Worm (Caenorhabditis elegans): ENCODE measurements around the gene cest-2.3.

The cest-2.3 gene

DNA sequence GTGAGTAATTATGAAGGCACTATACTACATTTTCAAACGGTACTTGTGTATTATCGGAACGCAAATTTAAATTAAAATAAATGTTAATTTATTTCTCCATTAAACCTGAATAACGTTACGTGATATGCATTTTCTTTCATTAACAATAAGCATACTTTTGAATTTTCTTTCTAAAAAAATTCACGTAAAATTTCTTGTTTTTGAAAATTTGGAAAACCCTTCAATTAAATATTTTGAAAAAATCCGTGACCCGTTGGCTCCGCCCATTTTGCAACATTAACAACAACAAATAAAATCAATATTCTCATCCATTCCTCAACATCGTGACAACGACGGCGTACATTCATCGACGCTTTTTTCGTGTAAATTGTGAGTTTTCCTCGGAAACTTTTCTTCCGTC lies 36.6 kb downstream of the cest-2.3 start, which contains the start of gene acs-10:
Gene acs-10, plus strand, starts transcription at position 301 of the 400 bp plus-strand sequence.
- no peak for TF ChIP-seq ceh-16 (tag; optimal IDR thresholded peaks at IDR 0.05)

DNA sequence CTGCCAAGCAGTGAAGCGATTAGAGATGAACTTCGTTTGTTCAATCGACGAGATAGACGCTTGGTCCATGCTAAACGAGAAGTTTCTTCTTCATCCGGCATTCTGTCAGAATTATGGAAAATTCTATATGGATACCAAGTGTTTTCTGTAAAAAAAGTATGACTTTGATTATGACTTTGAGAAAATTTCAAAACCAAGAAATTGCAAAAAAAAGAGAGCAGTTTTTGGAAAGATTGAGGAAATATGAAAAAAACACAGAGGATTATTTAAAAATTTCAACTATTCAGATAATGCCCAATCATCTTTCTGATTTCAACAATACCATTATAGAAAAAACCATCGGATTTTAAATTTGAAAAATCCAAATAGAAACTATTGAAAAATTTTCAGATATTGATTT lies 37.5 kb downstream of the cest-2.3 start, which contains the start of gene par-1:
Gene par-1, minus strand, starts transcription at position 101 of the 400 bp plus-strand sequence.
- TF ChIP-seq sma-3 (GFP tag; optimal IDR thresholded peaks at IDR 0.05), result no peak
- TF ChIP-seq unc-62 (GFP tag; optimal IDR thresholded peaks at IDR 0.05), result no peak
- TF ChIP-seq zag-1 (tag; optimal IDR thresholded peaks at IDR 0.05), result no peak
- no peak for TF ChIP-seq nhr-6 (tag; optimal IDR thresholded peaks at IDR 0.05)
- TF ChIP-seq nhr-10 (tag; optimal IDR thresholded peaks at IDR 0.05), result no peak
- TF ChIP-seq alr-1 (tag; optimal IDR thresholded peaks at IDR 0.05), result no peak
- TF ChIP-seq aly-2 (tag; optimal IDR thresholded peaks at IDR 0.05), result no peak
- no peak for TF ChIP-seq ama-1 (optimal IDR thresholded peaks at IDR 0.05)
- no peak for TF ChIP-seq blmp-1 (tag; optimal IDR thresholded peaks at IDR 0.05; ENCODE audit: insufficient read depth)

DNA sequence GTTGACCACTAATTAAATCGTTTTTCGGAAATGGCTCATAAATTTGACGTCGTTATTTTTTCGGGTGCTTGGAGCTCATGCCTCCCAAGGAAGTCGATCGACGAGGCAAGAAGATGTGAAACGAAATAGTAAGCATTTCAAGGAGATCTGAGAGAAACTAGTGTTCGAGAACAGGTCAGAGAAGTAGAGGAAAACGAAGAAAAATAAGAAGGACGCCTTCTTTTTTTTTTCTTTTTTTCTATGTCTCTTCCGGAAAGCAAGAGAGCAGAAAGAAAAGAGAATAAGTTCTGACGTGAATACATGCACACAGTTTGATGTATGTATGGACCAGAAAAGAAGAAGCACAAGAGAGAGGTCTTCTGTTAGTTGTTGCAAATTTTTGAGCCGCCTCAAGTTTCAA lies 39.1 kb downstream of the cest-2.3 start:
- TF ChIP-seq crh-2 (tag; optimal IDR thresholded peaks at IDR 0.05) (no peak), Y55F3AM.14 (GFP tag; optimal IDR thresholded peaks at IDR 0.05) (peak; percentile 30), sma-9 (GFP tag; optimal IDR thresholded peaks at IDR 0.05) (peak; percentile 72), sma-9 (tag; optimal IDR thresholded peaks at IDR 0.05) (no peak), aly-2 (tag; optimal IDR thresholded peaks at IDR 0.05) (no peak), elt-1 (tag; optimal IDR thresholded peaks at IDR 0.05) (no peak), nhr-129 (tag; optimal IDR thresholded peaks at IDR 0.05) (peak; percentile 39), blmp-1 (tag; optimal IDR thresholded peaks at IDR 0.05; ENCODE audit: insufficient read depth) (no peak), nhr-10 (tag; optimal IDR thresholded peaks at IDR 0.05) (no peak), fos-1 (tag; optimal IDR thresholded peaks at IDR 0.05) (no peak), nhr-23 (tag; optimal IDR thresholded peaks at IDR 0.05) (no peak), zag-1 (tag; optimal IDR thresholded peaks at IDR 0.05) (no peak), lsy-2 (tag; optimal IDR thresholded peaks at IDR 0.05) (peak; percentile 8 to 67), mdl-1 (tag; optimal IDR thresholded peaks at IDR 0.05) (peak in 1 of 2 experiments; percentile 9), ztf-11 (tag; optimal IDR thresholded peaks at IDR 0.05) (no peak), nhr-6 (tag; optimal IDR thresholded peaks at IDR 0.05) (no peak), ceh-82 (tag; optimal IDR thresholded peaks at IDR 0.05) (no peak), F13H6.1 (tag; optimal IDR thresholded peaks at IDR 0.05) (peak; percentile 40), elt-3 (tag; optimal IDR thresholded peaks at IDR 0.05) (no peak), nhr-11 (tag; optimal IDR thresholded peaks at IDR 0.05) (no peak), mab-5 (tag; optimal IDR thresholded peaks at IDR 0.05) (peak; percentile 66), unc-55 (GFP tag; optimal IDR thresholded peaks at IDR 0.05) (peak; percentile 81), lin-13 (GFP tag; optimal IDR thresholded peaks at IDR 0.05) (no peak), mbf-1 (tag; optimal IDR thresholded peaks at IDR 0.05) (no peak), dmd-4 (tag; optimal IDR thresholded peaks at IDR 0.05) (no peak), nhr-25 (tag; optimal IDR thresholded peaks at IDR 0.05) (no peak), nhr-21 (tag; optimal IDR thresholded peaks at IDR 0.05) (no peak), ZK546.5 (tag; optimal IDR thresholded peaks at IDR 0.05) (no peak), nhr-12 (tag; optimal IDR thresholded peaks at IDR 0.05) (no peak), C34F6.9 (tag; optimal IDR thresholded peaks at IDR 0.05) (peak; percentile 82), ztf-4 (tag; optimal IDR thresholded peaks at IDR 0.05) (no peak), nhr-237 (tag; optimal IDR thresholded peaks at IDR 0.05) (peak; percentile 20)

DNA sequence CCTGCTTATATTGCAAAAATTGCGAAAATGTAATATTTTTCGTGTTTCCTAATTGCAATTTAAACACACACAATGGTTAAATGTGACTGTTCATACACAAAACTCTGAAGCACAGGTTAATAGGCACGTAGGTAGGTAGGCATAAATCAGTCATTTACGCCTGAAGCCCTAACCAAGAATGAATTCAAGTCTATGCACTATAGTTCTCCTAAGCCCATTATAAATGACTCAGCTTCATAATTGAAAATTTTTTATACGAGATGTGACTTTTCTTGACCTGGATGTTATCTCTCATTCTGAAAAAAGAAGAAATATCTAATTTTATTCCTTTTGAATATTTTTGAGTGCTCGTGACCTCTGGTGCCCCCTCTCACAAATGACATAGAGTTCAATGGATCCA lies 40.9 kb downstream of the cest-2.3 start:
- TF ChIP-seq ztf-1 (GFP tag; conservative IDR thresholded peaks at IDR 0.05), result no peak
- TF ChIP-seq unc-55 (GFP tag; optimal IDR thresholded peaks at IDR 0.05), result no peak
- TF ChIP-seq ceh-82 (tag; optimal IDR thresholded peaks at IDR 0.05), result no peak
- no peak for TF ChIP-seq blmp-1 (tag; optimal IDR thresholded peaks at IDR 0.05; ENCODE audit: insufficient read depth)
- no peak for TF ChIP-seq mbf-1 (tag; optimal IDR thresholded peaks at IDR 0.05)
- no peak for TF ChIP-seq dmd-4 (tag; optimal IDR thresholded peaks at IDR 0.05)
- TF ChIP-seq elt-3 (tag; optimal IDR thresholded peaks at IDR 0.05), result no peak
- TF ChIP-seq lsy-2 (tag; optimal IDR thresholded peaks at IDR 0.05), result no peak
- no peak for TF ChIP-seq R02D3.7 (tag; optimal IDR thresholded peaks at IDR 0.05)
- TF ChIP-seq nhr-12 (tag; optimal IDR thresholded peaks at IDR 0.05), result no peak
- TF ChIP-seq nhr-11 (tag; optimal IDR thresholded peaks at IDR 0.05), result no peak
- TF ChIP-seq snpc-4 (tag; optimal IDR thresholded peaks at IDR 0.05), result no peak
- TF ChIP-seq ZK546.5 (tag; optimal IDR thresholded peaks at IDR 0.05), result no peak
- no peak for TF ChIP-seq mdl-1 (tag; optimal IDR thresholded peaks at IDR 0.05)
- TF ChIP-seq nhr-237 (tag; optimal IDR thresholded peaks at IDR 0.05), result no peak
- no peak for TF ChIP-seq zag-1 (tag; optimal IDR thresholded peaks at IDR 0.05)
- no peak for TF ChIP-seq ztf-4 (tag; optimal IDR thresholded peaks at IDR 0.05)
- TF ChIP-seq sma-3 (GFP tag; optimal IDR thresholded peaks at IDR 0.05), result no peak
- no peak for TF ChIP-seq gmeb-1 (tag; optimal IDR thresholded peaks at IDR 0.05)
- TF ChIP-seq nhr-6 (tag; optimal IDR thresholded peaks at IDR 0.05), result no peak

Measured in whole organism, L2 larva.